Worm (Caenorhabditis elegans) whole organism, L2 larva: Measurements from ENCODE around the gene str-162.

Experiments used
- ama-1 ChIP-seq: fragments of 150-350 bp; optimal IDR thresholded peaks from 2 replicates; lab custom pipeline; 2018; ENCODE audit warnings: inconsistent platforms
- ceh-16 ChIP-seq: fragments of 150-350 bp; optimal IDR thresholded peaks from 2 replicates; lab custom pipeline; 2014; ENCODE audit warnings: missing biosample characterization, missing genetic modification characterization
- dmd-4 ChIP-seq: sonication (generic microtip); optimal IDR thresholded peaks from 2 replicates; lab custom pipeline; 2017; ENCODE audit warnings: missing biosample characterization, missing genetic modification characterization
- elt-3 ChIP-seq: sonication (generic microtip); optimal IDR thresholded peaks from 2 replicates; lab custom pipeline; 2017; ENCODE audit warnings: missing biosample characterization, missing genetic modification characterization
- nhr-11 ChIP-seq: fragments of 150-350 bp; optimal IDR thresholded peaks from 2 replicates; lab custom pipeline; 2014; ENCODE audit warnings: missing biosample characterization, missing genetic modification characterization
- nhr-25 ChIP-seq: fragments of 150-350 bp; sonication (generic microtip); optimal IDR thresholded peaks from 3 replicates; lab custom pipeline; 2014; ENCODE audit warnings: missing biosample characterization, missing genetic modification characterization
- nhr-77 ChIP-seq: fragments of 150-350 bp; optimal IDR thresholded peaks from 2 replicates; lab custom pipeline; 2014; ENCODE audit warnings: missing biosample characterization, missing genetic modification characterization
- skn-1 ChIP-seq: sonication (generic microtip); optimal IDR thresholded peaks from 2 replicates; lab custom pipeline; 2017; ENCODE audit warnings: missing biosample characterization, missing genetic modification characterization
- sma-9 ChIP-seq, 2 experiments: fragments of 150-350 bp in 1 of 2; sonication (generic microtip) in 1 of 2; optimal IDR thresholded peaks; 2 replicates each; lab custom pipeline; 2014 to 2016; ENCODE audit warnings: missing genetic modification characterization in 2 of 2, mild to moderate bottlenecking in 1 of 2, missing biosample characterization in 1 of 2, missing compliant biosample characterization in 1 of 2, missing genetic modification reagents in 1 of 2, moderate library complexity in 1 of 2
- snpc-4 ChIP-seq: fragments of 150-350 bp; optimal IDR thresholded peaks from 2 replicates; lab custom pipeline; 2014; ENCODE audit warnings: missing biosample characterization, missing genetic modification characterization
- unc-39 ChIP-seq: fragments of 150-350 bp; optimal IDR thresholded peaks from 2 replicates; lab custom pipeline; 2014; ENCODE audit warnings: missing biosample characterization, missing genetic modification characterization
- ztf-4 ChIP-seq: fragments of 150-350 bp; optimal IDR thresholded peaks from 2 replicates; lab custom pipeline; 2014; ENCODE audit warnings: missing biosample characterization, missing genetic modification characterization

- TF ChIP-seq nhr-77 (tag; lab: Kevin White, UChicago): no peak
- no peak for TF ChIP-seq ceh-16
- no peak for TF ChIP-seq unc-39
- TF ChIP-seq ama-1 (lab: Kevin White, UChicago): no peak
- TF ChIP-seq skn-1 (tag; lab: Kevin White, UChicago): no peak
- no peak for TF ChIP-seq elt-3 (tag; lab: Kevin White, UChicago)
- no peak for TF ChIP-seq nhr-25 (tag; lab: Kevin White, UChicago)
- no peak for TF ChIP-seq dmd-4
- TF ChIP-seq sma-9 (GFP tag; optimal IDR thresholded peaks at IDR 0.05; lab: Kevin White, UChicago): no peak
- TF ChIP-seq sma-9 (tag; optimal IDR thresholded peaks at IDR 0.05; lab: Kevin White, UChicago): no peak
- no peak for TF ChIP-seq ztf-4 (tag; lab: Kevin White, UChicago)
- no peak for TF ChIP-seq snpc-4 (tag; lab: Kevin White, UChicago)
- TF ChIP-seq nhr-11 (tag; lab: Kevin White, UChicago): no peak
These were observed 9.7 kb upstream of the str-162 start, which contains the start of gene E03H12.4 for ce11 chrIV:4982477-4982876.
